Worm (Caenorhabditis elegans) whole organism, L1 larva: Measurements from ENCODE around the gene F54H12.7.

Experiments
- C04F5.9 ChIP-seq: sonication (generic microtip); optimal IDR thresholded peaks from 2 replicates; lab custom pipeline; 2016; ENCODE audit warnings: missing genetic modification characterization, missing compliant biosample characterization
- C16A3.4 ChIP-seq: fragments of 150-350 bp; optimal IDR thresholded peaks from 2 replicates; lab custom pipeline; 2014; ENCODE audit warnings: missing biosample characterization, missing genetic modification characterization
- F16B12.6 ChIP-seq: fragments of 150-350 bp; optimal IDR thresholded peaks from 2 replicates; lab custom pipeline; 2014; ENCODE audit warnings: missing biosample characterization, missing genetic modification characterization
- aha-1 ChIP-seq: fragments of 150-350 bp; optimal IDR thresholded peaks from 2 replicates; lab custom pipeline; 2014; ENCODE audit warnings: missing biosample characterization, missing genetic modification characterization
- alr-1 ChIP-seq: fragments of 200-800 bp; sonication (Bioruptor generic); optimal IDR thresholded peaks from 2 replicates; lab custom pipeline; 2018; ENCODE audit warnings: borderline replicate concordance, mild to moderate bottlenecking, missing genetic modification characterization, missing compliant biosample characterization
- aly-2 ChIP-seq: fragments of 150-350 bp; optimal IDR thresholded peaks from 2 replicates; lab custom pipeline; 2014; ENCODE audit warnings: missing biosample characterization, missing genetic modification characterization
- ceh-8 ChIP-seq: fragments of 200-800 bp; sonication (Bioruptor generic); optimal IDR thresholded peaks from 2 replicates; lab custom pipeline; 2018; ENCODE audit warnings: mild to moderate bottlenecking, missing genetic modification characterization, moderate library complexity, missing compliant biosample characterization
- ceh-82 ChIP-seq, 3 experiments: fragments of 150-350 bp in 1 of 3; sonication (generic microtip) in 2 of 3; optimal IDR thresholded peaks; 2 replicates each; lab custom pipeline; 2014 to 2017; ENCODE audit warnings: missing biosample characterization in 3 of 3, missing genetic modification characterization in 3 of 3
- ceh-90 ChIP-seq: sonication (generic microtip); optimal IDR thresholded peaks from 2 replicates; lab custom pipeline; 2016; ENCODE audit warnings: missing genetic modification characterization, missing compliant biosample characterization
- ces-1 ChIP-seq: fragments of 150-350 bp; optimal IDR thresholded peaks from 2 replicates; lab custom pipeline; 2014; ENCODE audit warnings: missing biosample characterization, missing genetic modification reagents, missing genetic modification characterization
- egl-13 ChIP-seq: sonication (generic microtip); optimal IDR thresholded peaks from 2 replicates; lab custom pipeline; 2016; ENCODE audit warnings: missing genotype, missing genetic modification reagents, missing genetic modification characterization, missing compliant biosample characterization
- elt-2 ChIP-seq: sonication (generic microtip); optimal IDR thresholded peaks from 2 replicates; lab custom pipeline; 2016; ENCODE audit warnings: missing genetic modification characterization, mild to moderate bottlenecking, inconsistent platforms, missing compliant biosample characterization, missing genetic modification reagents
- ets-5 ChIP-seq: fragments of 200-800 bp; sonication (Bioruptor generic); IDR thresholded peaks from 2 replicates; pipeline ENCODE4 v1.3.6; 2022; ENCODE audit warnings: missing genetic modification characterization, missing compliant biosample characterization
- fkh-8 ChIP-seq: sonication (generic microtip); optimal IDR thresholded peaks from 2 replicates; lab custom pipeline; 2016; ENCODE audit warnings: mild to moderate bottlenecking, missing genetic modification characterization, missing compliant biosample characterization
- grh-1 ChIP-seq: fragments of 200-800 bp; sonication (Bioruptor generic); IDR thresholded peaks from 2 replicates; pipeline ENCODE4 v1.3.6; 2022; ENCODE audit warnings: missing genetic modification reagents, missing genetic modification characterization, missing compliant biosample characterization
- hlh-17 ChIP-seq: fragments of 200-800 bp; sonication (Bioruptor generic); optimal IDR thresholded peaks from 2 replicates; lab custom pipeline; 2018; ENCODE audit warnings: missing genetic modification characterization, mild to moderate bottlenecking, missing compliant biosample characterization, moderate library complexity, borderline replicate concordance
- irx-1 ChIP-seq: sonication (generic microtip); optimal IDR thresholded peaks from 2 replicates; lab custom pipeline; 2016; ENCODE audit warnings: missing genetic modification characterization, missing compliant biosample characterization
- isw-1 ChIP-seq: fragments of 200-800 bp; sonication (Bioruptor generic); IDR thresholded peaks from 2 replicates; pipeline ENCODE4 v1.3.6; 2022; ENCODE audit warnings: missing genetic modification characterization, missing compliant biosample characterization
- jun-1 ChIP-seq: fragments of 150-350 bp; optimal IDR thresholded peaks from 2 replicates; lab custom pipeline; 2014; ENCODE audit warnings: missing biosample characterization, missing genetic modification reagents, missing genetic modification characterization
- lin-35 ChIP-seq, 2 experiments: fragments of 150-350 bp; optimal IDR thresholded peaks; 2 replicates each; lab custom pipeline; 2014; ENCODE audit warnings: missing biosample characterization in 2 of 2, missing genetic modification characterization in 2 of 2, missing genetic modification reagents in 2 of 2
- lsy-2 ChIP-seq, 2 experiments: fragments of 150-350 bp; optimal IDR thresholded peaks; 2 replicates each; lab custom pipeline; 2014; ENCODE audit warnings: missing biosample characterization in 2 of 2, missing genetic modification characterization in 2 of 2
- mab-9 ChIP-seq: fragments of 200-800 bp; sonication (Bioruptor generic); IDR thresholded peaks from 2 replicates; pipeline ENCODE4 v1.3.6; 2022; ENCODE audit warnings: missing genetic modification reagents, missing genetic modification characterization, missing compliant biosample characterization
- mep-1 ChIP-seq: fragments of 150-350 bp; optimal IDR thresholded peaks from 2 replicates; lab custom pipeline; 2014; ENCODE audit warnings: missing biosample characterization, missing genetic modification characterization
- nhr-12 ChIP-seq: sonication (generic microtip); optimal IDR thresholded peaks from 2 replicates; lab custom pipeline; 2017; ENCODE audit warnings: missing biosample characterization, missing genetic modification characterization
- nhr-19 ChIP-seq: fragments of 200-800 bp; sonication (Bioruptor generic); conservative IDR thresholded peaks from 2 replicates; pipeline ENCODE4 v1.3.6; 2022; ENCODE audit warnings: missing genetic modification characterization, missing compliant biosample characterization
- nhr-77 ChIP-seq: fragments of 150-350 bp; optimal IDR thresholded peaks from 2 replicates; lab custom pipeline; 2014; ENCODE audit warnings: missing biosample characterization, missing genetic modification characterization
- nhr-84 ChIP-seq: sonication (generic microtip); optimal IDR thresholded peaks from 2 replicates; lab custom pipeline; 2017; ENCODE audit warnings: missing biosample characterization, missing genetic modification characterization
- pag-3 ChIP-seq: sonication (generic microtip); optimal IDR thresholded peaks from 2 replicates; lab custom pipeline; 2017; ENCODE audit warnings: missing genetic modification characterization, mild to moderate bottlenecking, missing compliant biosample characterization, antibody characterized with exemption, borderline replicate concordance; ENCODE audit not compliant: insufficient read depth
- rnt-1 ChIP-seq: sonication (generic microtip); optimal IDR thresholded peaks from 2 replicates; lab custom pipeline; 2016; ENCODE audit warnings: mild to moderate bottlenecking, missing genetic modification characterization, moderate library complexity, missing compliant biosample characterization
- skn-1 ChIP-seq: fragments of 150-350 bp; optimal IDR thresholded peaks from 2 replicates; lab custom pipeline; 2014; ENCODE audit warnings: missing biosample characterization, missing genetic modification characterization
- snpc-4 ChIP-seq: fragments of 150-350 bp; optimal IDR thresholded peaks from 2 replicates; lab custom pipeline; 2014; ENCODE audit warnings: missing biosample characterization, missing genetic modification characterization
- snu-23 ChIP-seq: sonication (generic microtip); optimal IDR thresholded peaks from 2 replicates; lab custom pipeline; 2016; ENCODE audit warnings: missing genetic modification characterization, missing compliant biosample characterization
- sox-4 ChIP-seq: sonication (generic microtip); optimal IDR thresholded peaks from 2 replicates; lab custom pipeline; 2016; ENCODE audit warnings: missing genetic modification characterization, missing compliant biosample characterization
- sptf-1 ChIP-seq: fragments of 150-350 bp; optimal IDR thresholded peaks from 2 replicates; lab custom pipeline; 2014; ENCODE audit warnings: missing biosample characterization, missing genetic modification characterization
- sup-37 ChIP-seq: fragments of 200-800 bp; sonication (Bioruptor generic); optimal IDR thresholded peaks from 2 replicates; lab custom pipeline; 2018; ENCODE audit warnings: mild to moderate bottlenecking, missing genetic modification characterization, missing compliant biosample characterization
- swsn-7 ChIP-seq: sonication (generic microtip); optimal IDR thresholded peaks from 2 replicates; lab custom pipeline; 2016; ENCODE audit warnings: missing genetic modification characterization, missing compliant biosample characterization
- tbx-2 ChIP-seq: sonication (generic microtip); optimal IDR thresholded peaks from 2 replicates; lab custom pipeline; 2016; ENCODE audit warnings: missing genetic modification characterization, missing compliant biosample characterization
- tlp-1 ChIP-seq: fragments of 150-350 bp; optimal IDR thresholded peaks from 2 replicates; lab custom pipeline; 2014; ENCODE audit warnings: missing biosample characterization, missing genetic modification characterization
- unc-130 ChIP-seq: fragments of 150-350 bp; optimal IDR thresholded peaks from 2 replicates; lab custom pipeline; 2017; ENCODE audit warnings: missing biosample characterization, missing genetic modification characterization, inconsistent platforms
- unc-30 ChIP-seq: sonication (generic microtip); optimal IDR thresholded peaks from 2 replicates; lab custom pipeline; 2017; ENCODE audit warnings: missing biosample characterization, missing genetic modification characterization
- unc-86 ChIP-seq: sonication (generic microtip); optimal IDR thresholded peaks from 2 replicates; lab custom pipeline; 2016; ENCODE audit warnings: missing genetic modification characterization, missing compliant biosample characterization
- xbp-1 ChIP-seq: sonication (generic microtip); optimal IDR thresholded peaks from 2 replicates; lab custom pipeline; 2016; ENCODE audit warnings: missing genetic modification characterization, missing compliant biosample characterization
- zag-1 ChIP-seq: fragments of 150-350 bp; optimal IDR thresholded peaks from 2 replicates; lab custom pipeline; 2014; ENCODE audit warnings: missing biosample characterization, missing genetic modification characterization
- zip-4 ChIP-seq: fragments of 200-800 bp; sonication (Bioruptor generic); optimal IDR thresholded peaks from 2 replicates; lab custom pipeline; 2018; ENCODE audit warnings: mild to moderate bottlenecking, missing genetic modification characterization, moderate library complexity, missing compliant biosample characterization
- ztf-11 ChIP-seq, 2 experiments: sonication (generic microtip); optimal IDR thresholded peaks; 2 replicates each; lab custom pipeline; 2016 to 2017; ENCODE audit warnings: missing genetic modification characterization in 2 of 2, missing biosample characterization in 1 of 2, missing compliant biosample characterization in 1 of 2
- ztf-4 ChIP-seq: fragments of 150-350 bp; optimal IDR thresholded peaks from 2 replicates; lab custom pipeline; 2014; ENCODE audit warnings: missing biosample characterization, missing genetic modification characterization

F54H12.7 gene

DNA sequence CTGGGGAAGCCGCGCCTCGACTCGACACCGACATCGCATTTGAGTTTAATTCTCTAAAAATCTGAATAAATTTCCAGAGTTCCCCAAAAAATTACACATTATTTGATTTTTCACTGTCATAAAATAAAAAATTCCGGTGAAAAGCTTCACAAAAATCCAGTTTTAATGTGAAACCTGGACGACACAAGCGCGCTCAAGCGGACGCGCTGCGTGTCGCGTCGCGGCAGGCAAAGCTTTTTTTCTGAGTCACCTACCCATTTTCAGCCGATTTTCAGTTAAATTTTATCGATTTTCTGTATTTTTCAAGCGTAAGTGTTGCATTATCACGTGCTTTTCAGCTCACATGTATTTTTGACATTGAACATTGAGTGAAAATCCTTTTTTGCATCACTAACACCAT lies 40.6 kb downstream of the F54H12.7 start, which contains the start of gene cit-1.1 (continued):
- peak; percentile 38 to 66 for TF ChIP-seq lsy-2 (tag; optimal IDR thresholded peaks at IDR 0.05; lab: Kevin White, UChicago)
- no peak for TF ChIP-seq snu-23
- peak; percentile 37 for TF ChIP-seq C16A3.4 (tag; lab: Kevin White, UChicago)
- TF ChIP-seq, all 84 proteins: peak for 9

DNA sequence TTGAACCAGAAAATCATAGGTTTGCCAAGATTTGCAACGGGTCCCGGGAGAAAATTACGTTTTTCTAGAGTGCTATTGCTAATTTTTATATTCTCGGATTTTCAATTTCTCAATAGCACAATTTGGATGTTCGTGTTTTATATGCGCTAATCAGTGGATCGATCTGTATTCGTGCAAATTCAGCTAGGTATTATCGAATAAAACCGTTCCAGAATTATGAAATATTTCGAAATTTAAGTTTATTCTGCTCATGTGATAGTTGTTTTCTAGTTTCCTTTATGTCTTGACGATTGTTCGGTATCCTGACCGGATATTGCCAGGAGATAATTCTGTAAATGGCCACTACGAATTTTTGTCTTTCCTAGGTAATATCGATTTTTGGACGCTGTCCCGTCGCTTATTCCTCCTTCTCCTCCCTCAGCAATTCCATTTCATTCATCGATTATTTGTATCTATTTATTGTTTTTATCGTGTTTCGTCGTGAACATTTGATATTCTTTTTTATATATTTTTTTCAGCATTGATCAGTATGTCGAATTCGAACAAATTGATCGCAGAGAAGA lies 41.2 kb downstream of the F54H12.7 start, which contains the start of gene cit-1.2:
Gene cit-1.2 (plus strand): TSS at position 513 of the 563 bp plus-strand sequence.
- no peak for TF ChIP-seq nhr-84 (tag; lab: Kevin White, UChicago)
- TF ChIP-seq skn-1 (tag; lab: Kevin White, UChicago) = peak; percentile 7
- TF ChIP-seq sptf-1 (tag; lab: Kevin White, UChicago) = no peak
- no peak for TF ChIP-seq nhr-77 (tag; lab: Kevin White, UChicago)
- TF ChIP-seq rnt-1 (tag; lab: Kevin White, UChicago) = no peak
- TF ChIP-seq snpc-4 (tag; lab: Kevin White, UChicago) = no peak

DNA sequence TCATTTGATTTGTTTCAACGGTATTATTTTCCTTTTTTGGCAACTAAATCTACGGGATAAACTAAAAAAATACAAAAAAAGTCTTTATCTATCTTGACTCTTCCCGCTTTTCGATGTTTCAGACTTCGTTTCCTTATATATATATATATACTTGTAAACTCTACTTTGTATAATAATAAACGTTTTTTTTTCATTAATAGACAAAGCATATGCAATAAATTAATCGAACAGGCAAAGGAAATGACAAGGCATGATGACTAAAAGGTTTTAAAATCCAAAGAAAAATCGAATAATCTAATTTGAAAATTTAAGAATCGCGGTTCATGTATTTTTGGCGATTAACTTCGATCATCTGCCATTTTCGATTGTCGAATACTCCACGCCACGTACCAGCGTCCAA lies 44.4 kb downstream of the F54H12.7 start:
- TF ChIP-seq jun-1 (tag; lab: Kevin White, UChicago) (no peak), pag-3 (tag; lab: Kevin White, UChicago) (no peak), lin-35 (GFP tag; optimal IDR thresholded peaks at IDR 0.05; lab: Kevin White, UChicago) (no peak), irx-1 (tag; lab: Kevin White, UChicago) (no peak), sox-4 (tag; lab: Kevin White, UChicago) (no peak), nhr-19 (no peak), alr-1 (tag; lab: Kevin White, UChicago) (no peak), unc-30 (no peak), snu-23 (no peak), zag-1 (tag; lab: Kevin White, UChicago) (no peak), isw-1 (GFP tag; lab: Robert Waterston, UW) (no peak), mab-9 (GFP tag; lab: Robert Waterston, UW) (no peak)

DNA sequence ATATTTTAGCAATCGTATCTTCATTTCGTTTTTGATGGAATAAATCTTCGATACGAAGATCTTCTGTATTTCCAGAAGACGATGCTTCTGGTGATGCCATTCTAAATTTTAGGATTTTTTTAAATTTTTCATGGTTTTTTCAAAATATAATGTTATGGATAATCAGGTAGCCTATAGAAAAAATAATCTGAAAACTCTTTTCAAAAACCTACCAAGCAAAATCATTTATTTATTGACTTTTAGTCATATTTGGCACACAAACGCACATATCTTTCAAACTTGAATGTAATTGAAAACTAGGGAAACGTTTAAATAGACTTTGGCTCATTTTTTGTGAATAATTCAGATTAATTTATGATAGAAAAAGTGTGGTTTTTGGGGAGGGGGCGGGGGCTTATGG lies 47.3 kb downstream of the F54H12.7 start, which contains the start of gene F44B9.5:
Gene F44B9.5 (minus strand): TSS at position 101 of the 400 bp plus-strand sequence.
- no peak for TF ChIP-seq F16B12.6 (tag; lab: Kevin White, UChicago)
- TF ChIP-seq jun-1 (tag; lab: Kevin White, UChicago) = no peak
- TF ChIP-seq grh-1 = no peak
- no peak for TF ChIP-seq tlp-1 (tag; lab: Kevin White, UChicago)
- no peak for TF ChIP-seq tbx-2
- TF ChIP-seq egl-13 (tag; lab: Kevin White, UChicago) = no peak
- no peak for TF ChIP-seq ceh-90 (tag; lab: Kevin White, UChicago)
- no peak for TF ChIP-seq C16A3.4 (tag; lab: Kevin White, UChicago)
- TF ChIP-seq mep-1 (tag; lab: Kevin White, UChicago) = no peak
- no peak for TF ChIP-seq elt-2 (tag; lab: Kevin White, UChicago)
- no peak for TF ChIP-seq aha-1
- TF ChIP-seq snpc-4 (tag; lab: Kevin White, UChicago) = no peak
- TF ChIP-seq swsn-7 (tag; lab: Kevin White, UChicago) = no peak
- no peak for TF ChIP-seq nhr-12 (tag; lab: Kevin White, UChicago)
- no peak for TF ChIP-seq ceh-82 (tag; optimal IDR thresholded peaks at IDR 0.05; lab: Kevin White, UChicago)
- TF ChIP-seq zip-4 = no peak

DNA sequence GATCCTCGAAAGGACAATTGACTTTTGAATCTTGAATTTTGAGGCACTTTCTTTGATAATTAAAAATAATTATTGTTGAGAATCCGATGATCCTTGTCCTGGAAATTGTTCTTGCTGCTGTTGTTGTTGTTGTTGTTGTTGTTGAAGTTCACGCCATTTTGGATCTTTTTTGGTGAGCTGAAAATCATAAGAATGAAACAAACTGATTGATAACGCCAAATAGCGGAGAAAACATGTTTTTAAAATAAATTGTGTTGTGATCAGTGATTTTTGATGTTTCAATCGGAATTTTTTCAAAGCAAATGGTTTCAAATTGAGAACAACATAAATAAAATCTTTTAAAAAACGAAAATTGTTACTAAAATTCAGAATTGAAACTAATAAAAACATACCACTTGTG lies 47.9 kb downstream of the F54H12.7 start:
- no peak for TF ChIP-seq ztf-11 (tag; optimal IDR thresholded peaks at IDR 0.05; lab: Kevin White, UChicago)
- TF ChIP-seq aly-2 = no peak
- no peak for TF ChIP-seq unc-130 (tag; lab: Kevin White, UChicago)
- TF ChIP-seq fkh-8 (tag; lab: Kevin White, UChicago) = no peak
- no peak for TF ChIP-seq C04F5.9 (tag; lab: Kevin White, UChicago)
- no peak for TF ChIP-seq ztf-4 (tag; lab: Kevin White, UChicago)
- TF ChIP-seq ets-5 (GFP tag; lab: Robert Waterston, UW) = no peak
- no peak for TF ChIP-seq unc-86 (tag; lab: Kevin White, UChicago)
- TF ChIP-seq xbp-1 = no peak
- TF ChIP-seq alr-1 (tag; lab: Kevin White, UChicago) = no peak
- no peak for TF ChIP-seq pag-3 (tag; lab: Kevin White, UChicago)
- no peak for TF ChIP-seq ces-1 (GFP tag; lab: Kevin White, UChicago)
- no peak for TF ChIP-seq sup-37 (GFP tag; lab: Kevin White, UChicago)
- no peak for TF ChIP-seq ceh-8 (GFP tag; lab: Kevin White, UChicago)
- TF ChIP-seq hlh-17 (GFP tag; lab: Kevin White, UChicago) = no peak
- no peak for TF ChIP-seq skn-1 (tag; lab: Kevin White, UChicago)
